Fruit fly (Drosophila melanogaster) whole organism: ENCODE results near the gene ac.

ENCODE experiments used
- CG8478 ChIP-seq: fragments of >200 bp; optimal IDR thresholded peaks from 2 replicates; lab custom pipeline; 2018; ENCODE audit warnings: inconsistent platforms
- EcR ChIP-seq, 2 experiments: fragments of >200 bp; optimal IDR thresholded peaks; 2 replicates each; lab custom pipeline; 2017; ENCODE audit warnings: missing biosample characterization in 2 of 2, missing genetic modification characterization in 2 of 2, missing genetic modification reagents in 2 of 2
- psq ChIP-seq: fragments of >200 bp; optimal IDR thresholded peaks from 2 replicates; lab custom pipeline; 2017
- usp ChIP-seq: fragments of >200 bp; optimal IDR thresholded peaks from 2 replicates; lab custom pipeline; 2017; ENCODE audit warnings: missing biosample characterization, missing genetic modification characterization, mixed read lengths

DNA sequence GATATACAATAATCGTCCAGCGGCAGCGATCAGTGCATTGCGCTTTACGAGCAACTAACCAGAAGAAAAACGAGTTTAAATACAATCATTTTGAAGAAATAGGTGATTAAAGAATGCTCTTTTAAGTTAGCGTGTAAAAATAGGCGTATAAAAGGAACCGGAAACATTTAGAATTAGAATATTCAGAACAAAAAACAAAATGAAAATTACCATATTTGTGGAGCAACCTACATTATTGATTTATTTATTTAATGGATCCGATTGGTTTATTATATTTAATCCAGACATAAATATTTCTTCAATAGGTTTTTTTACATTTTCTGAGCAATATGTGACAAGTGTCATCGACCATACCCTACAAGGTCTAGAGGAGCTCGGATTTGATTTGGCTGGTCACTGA is 8.5 kb downstream of the ac start:
- TF ChIP-seq CG8478 (lab: Kevin White, UChicago) (no peak), usp (no peak), EcR (GFP tag; optimal IDR thresholded peaks at IDR 0.05; lab: Kevin White, UChicago) (no peak), psq (lab: Kevin White, UChicago) (no peak)
